Worm (Caenorhabditis elegans): Measurements from ENCODE around the gene unc-43.

ce11 chrIV:10349871-10350640 lies at the start of gene unc-43, which contains the start of gene Y43C5B.3:
- TF ChIP-seq zag-1 (tag; optimal IDR thresholded peaks at IDR 0.05), result no peak
- no peak for TF ChIP-seq aly-2 (tag; optimal IDR thresholded peaks at IDR 0.05)
- TF ChIP-seq ama-1 (optimal IDR thresholded peaks at IDR 0.05), result no peak
- no peak for TF ChIP-seq ceh-82 (tag; optimal IDR thresholded peaks at IDR 0.05)
- no peak for TF ChIP-seq zip-4 (GFP tag; optimal IDR thresholded peaks at IDR 0.05)
